Worm (Caenorhabditis elegans) whole organism, early embryonic: Measurements from ENCODE around the gene twk-5.

Experiments used
- B0310.2 ChIP-seq: sonication (generic microtip); optimal IDR thresholded peaks from 2 replicates; lab custom pipeline; 2016; ENCODE audit warnings: mild to moderate bottlenecking, missing genetic modification characterization, missing compliant biosample characterization
- F13C5.2 ChIP-seq: sonication (generic microtip); optimal IDR thresholded peaks from 2 replicates; lab custom pipeline; 2017; ENCODE audit warnings: mild to moderate bottlenecking, missing genetic modification characterization, inconsistent platforms, missing compliant biosample characterization
- aly-1 ChIP-seq: sonication (generic microtip); optimal IDR thresholded peaks from 2 replicates; lab custom pipeline; 2016; ENCODE audit warnings: missing genetic modification characterization, missing compliant biosample characterization
- ama-1 ChIP-seq: fragments of 150-350 bp; optimal IDR thresholded peaks from 2 replicates; lab custom pipeline; 2014
- ceh-13 ChIP-seq: fragments of 200-800 bp; sonication (Bioruptor generic); optimal IDR thresholded peaks from 2 replicates; lab custom pipeline; 2018; ENCODE audit warnings: mild to moderate bottlenecking, missing genetic modification characterization, missing compliant biosample characterization
- ceh-36 ChIP-seq: sonication (generic microtip); optimal IDR thresholded peaks from 2 replicates; lab custom pipeline; 2016; ENCODE audit warnings: missing genetic modification characterization, inconsistent platforms, missing compliant biosample characterization
- ets-7 ChIP-seq: sonication (generic microtip); optimal IDR thresholded peaks from 2 replicates; lab custom pipeline; 2016; ENCODE audit warnings: missing genotype, missing genetic modification characterization, missing compliant biosample characterization
- flt-1 ChIP-seq: fragments of 200-800 bp; sonication (Bioruptor generic); IDR thresholded peaks from 2 replicates; pipeline ENCODE4 v1.3.6; 2022; ENCODE audit warnings: missing genetic modification characterization, missing compliant biosample characterization
- hmbx-1 ChIP-seq: sonication (generic microtip); optimal IDR thresholded peaks from 2 replicates; lab custom pipeline; 2016; ENCODE audit warnings: mild to moderate bottlenecking, missing genetic modification characterization, missing compliant biosample characterization
- hmg-4 ChIP-seq: fragments of 200-800 bp; sonication (Bioruptor generic); optimal IDR thresholded peaks from 2 replicates; lab custom pipeline; 2018; ENCODE audit warnings: mild to moderate bottlenecking, missing genetic modification characterization, missing compliant biosample characterization
- hnd-1 ChIP-seq: sonication (generic microtip); optimal IDR thresholded peaks from 2 replicates; lab custom pipeline; 2016; ENCODE audit warnings: missing genetic modification characterization, missing compliant biosample characterization
- pes-1 ChIP-seq: fragments of 200-800 bp; sonication (Bioruptor generic); IDR thresholded peaks from 2 replicates; pipeline ENCODE4 v1.3.6; 2022; ENCODE audit warnings: missing genetic modification reagents, missing genetic modification characterization, missing compliant biosample characterization
- scrt-1 ChIP-seq: fragments of 200-800 bp; sonication (Bioruptor generic); IDR thresholded peaks from 2 replicates; pipeline ENCODE4 v1.3.6; 2022; ENCODE audit warnings: missing genetic modification characterization, missing compliant biosample characterization
- sea-1 ChIP-seq: fragments of 200-800 bp; sonication (Bioruptor generic); conservative IDR thresholded peaks from 2 replicates; pipeline ENCODE4 v1.3.6; 2022; ENCODE audit warnings: missing genetic modification characterization, missing compliant biosample characterization
- tbx-11 ChIP-seq: fragments of 200-800 bp; sonication (Bioruptor generic); IDR thresholded peaks from 2 replicates; pipeline ENCODE4 v1.3.6; 2022; ENCODE audit warnings: missing genetic modification characterization, missing compliant biosample characterization
- tbx-37 ChIP-seq: fragments of 200-800 bp; sonication (Bioruptor generic); conservative IDR thresholded peaks from 2 replicates; pipeline ENCODE4 v1.3.6; 2022; ENCODE audit warnings: missing genetic modification reagents, missing genetic modification characterization, missing compliant biosample characterization
- tra-4 ChIP-seq: sonication (generic microtip); optimal IDR thresholded peaks from 2 replicates; lab custom pipeline; 2017; ENCODE audit warnings: missing genetic modification characterization, missing compliant biosample characterization

twk-5 gene

DNA sequence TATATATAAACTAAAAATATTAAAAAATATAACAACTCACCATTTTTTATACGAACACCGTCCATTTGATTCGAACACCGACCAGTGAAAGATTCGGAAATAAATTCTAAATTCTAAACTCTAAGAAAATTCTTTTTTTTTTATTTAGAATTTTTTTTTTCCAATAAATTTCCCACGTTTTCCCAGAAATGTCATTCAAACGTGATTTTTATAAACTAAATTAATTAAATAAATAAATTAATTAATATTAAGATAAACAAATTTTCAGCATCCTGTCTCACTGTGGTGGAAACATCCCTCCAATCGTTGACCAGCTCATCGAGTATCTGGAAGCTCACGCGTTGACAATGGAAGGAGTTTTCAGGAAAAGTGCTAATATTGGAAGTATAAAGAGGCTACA is 17.6 kb downstream of the twk-5 start, which contains the start of gene klp-17:
TSS of gene klp-17 (minus strand) at position 101 of the 400 bp plus-strand sequence.
- no peak for TF ChIP-seq flt-1
- TF ChIP-seq tra-4 (tag; lab: Kevin White, UChicago), result no peak
- TF ChIP-seq ama-1, result no peak
- TF ChIP-seq B0310.2 (tag; lab: Kevin White, UChicago), result no peak

DNA sequence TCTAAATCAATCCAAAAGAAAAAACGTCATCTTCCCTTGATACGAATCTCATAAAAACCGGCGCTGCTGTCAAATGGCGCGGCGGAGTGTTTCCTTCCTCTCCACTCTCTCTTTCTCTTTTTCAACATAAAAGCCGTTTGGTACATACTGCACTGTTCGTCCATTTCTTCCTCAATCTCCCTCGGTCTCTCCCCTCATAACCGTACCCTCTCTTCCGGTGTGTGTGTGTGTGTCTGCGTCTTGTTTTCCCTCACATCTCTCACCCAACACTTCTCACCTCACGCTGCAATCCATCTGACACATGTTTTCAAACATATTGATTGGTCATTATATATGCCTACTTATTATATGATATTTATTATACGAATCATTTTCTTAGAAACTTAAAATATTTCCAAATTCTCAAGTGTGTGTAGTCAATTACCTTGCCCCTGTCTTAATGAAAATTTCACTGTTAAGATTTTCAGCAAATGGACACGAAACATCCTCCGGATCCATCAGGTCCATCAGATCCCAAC is 20.6 kb downstream of the twk-5 start, which contains the start of the genes aars-1 and rga-1:
TSS of gene aars-1 (minus strand) at position 71 of the 518 bp plus-strand sequence.
TSS of gene rga-1 (plus strand) at position 468 of the 518 bp plus-strand sequence.
- TF ChIP-seq hmbx-1 (tag; lab: Kevin White, UChicago), result no peak
- TF ChIP-seq F13C5.2 (tag; lab: Kevin White, UChicago), result peak; percentile 27
- TF ChIP-seq ets-7 (tag; lab: Kevin White, UChicago), result peak; percentile 61

DNA sequence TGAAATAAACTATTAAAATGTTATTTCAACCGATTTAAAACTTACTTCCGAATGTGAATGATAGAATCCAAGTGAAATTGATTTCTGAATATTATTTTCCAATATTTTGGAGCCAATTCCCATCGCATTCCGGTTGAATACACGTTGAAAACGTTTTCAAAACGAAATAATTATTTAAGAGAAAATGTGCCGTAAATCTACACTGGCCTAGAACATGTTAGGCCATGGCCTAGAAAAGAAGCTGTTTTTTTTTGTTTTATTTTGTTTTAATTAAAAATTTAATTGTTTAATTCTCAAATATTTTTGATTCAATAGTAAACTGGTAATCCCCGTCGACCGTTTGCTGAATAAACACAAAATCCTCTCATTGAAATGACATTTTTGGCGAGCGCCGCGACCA is 21.2 kb downstream of the twk-5 start:
- TF ChIP-seq B0310.2 (tag; lab: Kevin White, UChicago) (no peak), ceh-36 (tag; lab: Kevin White, UChicago) (no peak), tbx-11 (GFP tag; lab: Robert Waterston, UW) (no peak), pes-1 (GFP tag; lab: Robert Waterston, UW) (no peak), sea-1 (GFP tag; lab: Robert Waterston, UW) (no peak), ama-1 (no peak), ets-7 (tag; lab: Kevin White, UChicago) (no peak), F13C5.2 (tag; lab: Kevin White, UChicago) (no peak)

DNA sequence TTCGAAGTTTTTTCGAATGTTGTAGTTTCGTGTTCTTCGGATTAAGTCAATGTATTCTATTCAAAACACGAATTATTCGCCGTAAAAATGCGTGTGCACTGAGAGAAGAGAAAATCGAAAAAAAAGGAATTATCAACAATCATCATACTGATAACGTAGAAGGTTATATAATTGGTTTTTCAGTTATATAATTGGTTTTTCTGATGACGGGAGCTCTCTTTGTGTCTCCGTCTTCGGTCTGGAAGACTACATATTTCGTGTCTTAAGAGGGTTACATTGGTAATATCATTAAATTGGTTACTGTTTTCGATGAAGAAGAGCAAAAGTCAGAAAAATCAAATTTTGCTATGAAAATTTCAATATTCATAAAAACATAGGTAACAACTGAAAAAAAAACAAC is 25.2 kb downstream of the twk-5 start:
- TF ChIP-seq pes-1 (GFP tag; lab: Robert Waterston, UW) (no peak), aly-1 (tag; lab: Kevin White, UChicago) (no peak), ceh-36 (tag; lab: Kevin White, UChicago) (no peak)

DNA sequence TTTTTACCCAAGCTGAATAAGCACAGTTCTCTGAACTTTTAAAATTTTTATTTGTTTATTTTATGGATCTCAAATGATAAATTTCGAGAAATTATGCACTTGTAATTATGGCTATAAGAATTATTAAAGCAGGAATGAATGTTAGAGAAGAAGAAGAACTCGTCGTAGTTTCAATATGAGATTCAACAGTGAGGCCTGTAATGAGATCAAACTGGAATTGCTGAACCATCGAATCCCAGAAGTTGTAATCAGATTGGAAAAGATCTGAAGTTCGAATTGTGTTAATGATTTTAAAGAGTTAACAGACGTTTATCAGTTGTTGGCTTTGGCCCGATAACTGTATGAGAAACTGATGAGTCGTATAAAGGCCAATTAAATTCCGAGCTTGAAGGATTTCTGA is 29.4 kb downstream of the twk-5 start:
- TF ChIP-seq ceh-13, result no peak
- TF ChIP-seq pes-1 (GFP tag; lab: Robert Waterston, UW), result no peak
- no peak for TF ChIP-seq scrt-1 (GFP tag; lab: Robert Waterston, UW)
- no peak for TF ChIP-seq tra-4 (tag; lab: Kevin White, UChicago)
- TF ChIP-seq tbx-11 (GFP tag; lab: Robert Waterston, UW), result no peak
- TF ChIP-seq sea-1 (GFP tag; lab: Robert Waterston, UW), result no peak
- TF ChIP-seq ceh-36 (tag; lab: Kevin White, UChicago), result no peak
- TF ChIP-seq hmg-4, result no peak
- no peak for TF ChIP-seq aly-1 (tag; lab: Kevin White, UChicago)
- TF ChIP-seq tbx-37, result no peak
- TF ChIP-seq ets-7 (tag; lab: Kevin White, UChicago), result no peak
- TF ChIP-seq hmbx-1 (tag; lab: Kevin White, UChicago), result no peak
- no peak for TF ChIP-seq flt-1
- TF ChIP-seq B0310.2 (tag; lab: Kevin White, UChicago), result no peak

DNA sequence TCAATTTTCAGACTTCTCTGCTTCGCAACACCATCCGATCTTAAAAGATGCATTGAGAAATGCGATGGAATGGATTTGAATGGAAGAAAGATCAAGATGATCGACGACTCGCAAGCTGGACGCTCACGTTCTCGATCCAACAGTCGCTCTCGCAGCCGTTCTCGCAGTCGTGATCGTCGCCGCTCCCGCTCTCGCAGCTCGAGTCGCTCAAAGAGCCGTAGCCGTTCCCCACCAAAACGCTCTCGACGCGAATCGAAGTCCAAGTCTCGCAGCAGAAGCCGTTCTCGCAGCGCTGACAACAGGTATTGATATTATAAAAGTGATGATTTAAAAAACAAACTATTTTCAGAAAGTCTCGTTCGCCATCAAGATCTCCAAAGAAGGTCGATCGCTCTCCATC is 30.0 kb downstream of the twk-5 start:
- TF ChIP-seq tbx-11 (GFP tag; lab: Robert Waterston, UW) (no peak), B0310.2 (tag; lab: Kevin White, UChicago) (no peak), ama-1 (no peak), aly-1 (tag; lab: Kevin White, UChicago) (no peak), scrt-1 (GFP tag; lab: Robert Waterston, UW) (no peak), flt-1 (no peak), sea-1 (GFP tag; lab: Robert Waterston, UW) (no peak), hmg-4 (no peak), tbx-37 (no peak)

DNA sequence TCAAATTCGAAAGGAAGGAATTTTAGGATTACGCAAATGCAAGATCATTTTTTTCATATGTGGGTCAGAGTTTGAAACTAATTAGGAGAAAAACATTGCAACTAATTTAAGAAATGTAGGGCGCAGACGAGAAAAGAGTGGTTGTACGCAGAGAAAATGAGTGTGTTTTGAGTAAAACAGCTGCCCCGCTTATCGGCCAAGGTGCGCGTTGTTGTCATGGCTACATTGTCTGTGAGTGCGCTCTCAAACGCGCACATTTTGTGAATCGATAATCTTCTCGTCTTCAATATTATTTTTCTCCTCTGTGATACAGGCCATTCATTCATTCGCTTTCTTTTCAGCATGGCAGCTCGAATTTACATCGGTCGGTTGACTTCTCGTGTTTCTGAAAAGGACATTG is 31.5 kb downstream of the twk-5 start:
- TF ChIP-seq pes-1 (GFP tag; lab: Robert Waterston, UW), result no peak
- TF ChIP-seq hmbx-1 (tag; lab: Kevin White, UChicago), result no peak
- no peak for TF ChIP-seq aly-1 (tag; lab: Kevin White, UChicago)
- no peak for TF ChIP-seq flt-1
- no peak for TF ChIP-seq hnd-1 (tag; lab: Kevin White, UChicago)
- TF ChIP-seq F13C5.2 (tag; lab: Kevin White, UChicago), result no peak
- TF ChIP-seq B0310.2 (tag; lab: Kevin White, UChicago), result no peak
- no peak for TF ChIP-seq sea-1 (GFP tag; lab: Robert Waterston, UW)
- TF ChIP-seq ceh-13, result no peak
- no peak for TF ChIP-seq ets-7 (tag; lab: Kevin White, UChicago)
- no peak for TF ChIP-seq ceh-36 (tag; lab: Kevin White, UChicago)
- no peak for TF ChIP-seq hmg-4
- TF ChIP-seq ama-1, result no peak
- no peak for TF ChIP-seq tra-4 (tag; lab: Kevin White, UChicago)
- TF ChIP-seq scrt-1 (GFP tag; lab: Robert Waterston, UW), result no peak

DNA sequence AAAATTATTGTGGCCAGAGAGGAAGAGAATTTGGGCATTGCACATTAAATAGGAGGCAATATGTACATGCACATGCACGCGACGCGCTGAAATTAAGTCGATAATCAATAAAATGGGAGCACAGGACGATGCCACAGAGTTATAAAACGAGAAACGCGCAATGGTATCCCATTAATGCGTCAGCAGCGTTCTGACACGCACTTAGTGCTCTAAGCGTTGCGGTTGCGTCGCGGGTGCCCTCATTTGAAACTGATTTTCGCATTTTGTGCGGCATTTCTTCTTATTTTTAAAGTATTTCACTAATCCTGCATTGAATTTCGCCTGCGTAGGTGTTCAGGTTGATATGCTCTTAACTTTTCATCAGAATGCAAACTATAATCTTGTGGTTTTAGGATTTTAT is 32.1 kb downstream of the twk-5 start, which contains the start of gene rsp-1:
TSS of gene rsp-1 (plus strand) at position 338 of the 400 bp plus-strand sequence.
- TF ChIP-seq ceh-13 (no peak), ceh-36 (tag; lab: Kevin White, UChicago) (peak; percentile 62), ets-7 (tag; lab: Kevin White, UChicago) (no peak), sea-1 (GFP tag; lab: Robert Waterston, UW) (no peak), scrt-1 (GFP tag; lab: Robert Waterston, UW) (peak; percentile 48; the same call in 1 of the 2 replicates), B0310.2 (tag; lab: Kevin White, UChicago) (no peak), pes-1 (GFP tag; lab: Robert Waterston, UW) (peak; percentile 54; the same call in 1 of the 2 replicates), tra-4 (tag; lab: Kevin White, UChicago) (peak; percentile 30), aly-1 (tag; lab: Kevin White, UChicago) (peak; percentile 73), tbx-37 (0 out of 2 replicates have a peak, but pooled peaks have one; percentile 8), flt-1 (no peak), hmg-4 (peak; percentile 55), F13C5.2 (tag; lab: Kevin White, UChicago) (peak; percentile 4)
